Worm (Caenorhabditis elegans): ENCODE data around the gene srh-250.

DNA sequence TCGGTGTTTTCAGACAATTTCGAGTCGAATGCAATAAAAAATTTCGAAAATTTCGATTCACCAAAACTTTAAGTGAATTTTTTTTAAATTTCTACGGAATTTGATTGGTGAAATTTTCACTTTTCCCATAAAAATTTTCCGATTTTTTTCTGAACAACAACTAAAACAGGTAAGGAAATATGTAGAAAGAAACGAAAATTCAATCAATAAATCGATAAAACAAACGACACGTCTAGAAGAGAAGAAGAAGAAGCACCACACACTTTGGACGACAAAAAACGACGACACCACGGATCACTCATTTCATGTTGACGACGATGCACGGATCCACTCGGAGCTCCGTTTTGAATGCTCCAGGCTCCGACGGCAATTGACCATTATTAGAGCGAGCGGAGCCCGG is 44.3 kb downstream of the srh-250 start:
- TF ChIP-seq hnd-1 (tag; optimal IDR thresholded peaks at IDR 0.05) (no peak), ama-1 (optimal IDR thresholded peaks at IDR 0.05) (no peak), ceh-36 (tag; optimal IDR thresholded peaks at IDR 0.05) (no peak), pes-1 (GFP tag; IDR thresholded peaks at IDR 0.05) (no peak), flt-1 (GFP tag; IDR thresholded peaks at IDR 0.05) (no peak), tbx-37 (GFP tag; conservative IDR thresholded peaks at IDR 0.05) (no peak), aly-1 (tag; optimal IDR thresholded peaks at IDR 0.05) (no peak), tra-4 (tag; optimal IDR thresholded peaks at IDR 0.05) (no peak), tbx-11 (GFP tag; IDR thresholded peaks at IDR 0.05) (no peak)

All from whole organism, early embryonic.